Fruit fly (Drosophila melanogaster) whole organism: Measurements from ENCODE around the gene Cyp18a1.
A peak's percentile ranks its signal among the peaks of the same experiment; 100 is the strongest.

ENCODE experiments used
- CG8478 ChIP-seq: fragments of >200 bp; optimal IDR thresholded peaks from 2 replicates; lab custom pipeline; 2018; ENCODE audit warnings: inconsistent platforms
- Dll ChIP-seq: fragments of >200 bp; optimal IDR thresholded peaks from 2 replicates; lab custom pipeline; 2017
- EcR ChIP-seq, 2 experiments: fragments of >200 bp; optimal IDR thresholded peaks; 2 replicates each; lab custom pipeline; 2017; ENCODE audit warnings: missing biosample characterization in 2 of 2, missing genetic modification characterization in 2 of 2, missing genetic modification reagents in 2 of 2
- pan ChIP-seq: fragments of >200 bp; optimal IDR thresholded peaks from 2 replicates; lab custom pipeline; 2017
- psq ChIP-seq: fragments of >200 bp; optimal IDR thresholded peaks from 2 replicates; lab custom pipeline; 2017
- usp ChIP-seq: fragments of >200 bp; optimal IDR thresholded peaks from 2 replicates; lab custom pipeline; 2017; ENCODE audit warnings: missing biosample characterization, missing genetic modification characterization, mixed read lengths

Gene Cyp18a1

DNA sequence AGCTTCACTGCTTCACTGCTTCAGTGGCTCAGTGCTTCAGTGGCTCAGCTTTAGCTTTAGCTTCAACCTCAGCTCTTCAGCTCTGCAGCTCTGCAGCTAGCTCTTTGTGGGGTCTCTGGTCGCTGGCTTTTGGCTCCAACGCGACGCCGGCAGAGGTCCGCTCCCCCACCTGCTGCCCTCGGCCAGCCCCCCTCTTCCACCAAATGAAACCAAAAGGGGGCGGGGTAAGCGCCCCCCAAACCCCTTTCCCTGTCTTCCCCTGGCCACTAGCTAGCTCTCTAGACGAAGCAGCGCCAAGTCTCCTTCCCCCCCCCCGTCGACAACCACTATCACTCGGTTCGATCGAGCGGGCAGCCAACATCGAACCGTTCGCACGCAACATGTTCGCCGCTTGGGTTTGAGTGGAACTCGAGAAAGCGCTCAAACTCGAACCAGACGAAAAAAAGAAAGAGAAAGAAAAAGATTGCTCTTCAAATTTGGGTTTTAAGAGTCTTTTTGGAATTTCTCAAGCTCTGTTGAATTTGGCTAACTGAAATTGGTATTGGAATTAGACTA is at the start of gene Cyp18a1:
TSS of gene Cyp18a1 (minus strand) at position 95 of the 555 bp plus-strand sequence.
- no peak for TF ChIP-seq psq
- no peak for TF ChIP-seq usp (GFP tag; lab: Kevin White, UChicago)
- TF ChIP-seq CG8478 (lab: Kevin White, UChicago), result no peak

DNA sequence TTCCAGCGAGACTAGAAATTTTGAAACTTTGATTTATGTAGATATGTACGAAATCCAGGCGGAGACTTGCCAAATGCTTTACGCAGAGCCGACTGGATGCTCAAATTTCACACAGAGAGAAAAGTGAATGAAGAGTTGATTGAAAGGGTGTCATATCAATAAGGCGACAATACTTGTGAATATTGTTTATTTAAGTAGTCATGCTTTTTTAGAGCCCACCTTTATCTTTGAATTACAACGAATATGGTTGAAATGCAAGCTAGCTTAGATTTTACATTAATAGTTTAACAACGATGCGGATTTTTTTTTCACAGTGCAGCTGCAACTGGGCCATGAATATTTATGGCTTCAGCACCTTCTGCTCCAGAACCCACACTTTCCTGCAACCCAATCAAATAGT is 47.0 kb upstream of the Cyp18a1 start, which contains the start of gene CG6873:
TSS of gene CG6873 (minus strand) at position 101 of the 400 bp plus-strand sequence.
- no peak for TF ChIP-seq pan (lab: Kevin White, UChicago)
- no peak for TF ChIP-seq psq
- no peak for TF ChIP-seq Dll
- TF ChIP-seq CG8478 (lab: Kevin White, UChicago), result no peak
- no peak for TF ChIP-seq usp (GFP tag; lab: Kevin White, UChicago)
- TF ChIP-seq EcR (GFP tag; optimal IDR thresholded peaks at IDR 0.05; lab: Kevin White, UChicago), result no peak

DNA sequence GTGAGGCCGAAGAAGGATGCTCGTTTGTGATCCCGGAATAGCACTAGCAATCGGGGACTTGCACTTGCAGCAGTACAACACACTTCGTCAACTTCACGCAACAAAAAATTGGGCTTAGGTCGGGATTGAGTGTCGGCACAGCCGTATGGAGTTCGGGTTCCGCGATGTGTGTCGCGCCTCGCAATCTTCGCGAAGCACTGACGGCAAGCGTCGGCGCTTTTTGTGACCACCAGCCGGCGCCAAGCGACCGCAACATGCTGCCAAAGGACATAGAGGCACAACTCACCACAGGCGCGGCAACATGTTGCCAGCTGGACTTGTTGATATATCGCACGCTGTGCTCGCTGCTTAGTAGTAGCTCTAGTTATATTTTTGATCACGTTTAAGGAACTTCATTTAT is 33.4 kb upstream of the Cyp18a1 start, which contains the start of gene CCKLR-17D1:
TSS of gene CCKLR-17D1 (minus strand) at position 303 of the 400 bp plus-strand sequence.
- TF ChIP-seq Dll (no peak), pan (lab: Kevin White, UChicago) (no peak), psq (no peak), EcR (GFP tag; optimal IDR thresholded peaks at IDR 0.05; lab: Kevin White, UChicago) (no peak), CG8478 (lab: Kevin White, UChicago) (no peak), usp (GFP tag; lab: Kevin White, UChicago) (no peak)

DNA sequence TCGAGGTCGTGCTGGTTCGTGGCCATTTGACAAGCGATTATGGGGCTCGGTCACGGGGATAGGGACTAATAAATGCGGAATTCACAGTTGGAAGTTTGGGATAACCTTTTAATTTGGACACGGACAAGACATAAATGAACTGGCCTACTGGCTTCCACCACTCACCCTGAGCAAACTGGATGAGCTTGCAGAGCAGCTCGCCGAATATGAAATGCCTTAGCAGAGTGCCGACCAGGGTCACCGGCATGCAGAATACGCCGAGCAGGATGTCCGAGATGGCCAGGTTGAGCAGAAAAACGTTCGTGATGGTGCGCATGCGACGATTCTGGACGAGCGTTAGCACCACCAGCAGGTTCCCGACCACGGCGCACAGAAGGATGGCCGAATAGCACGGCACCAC is 32.7 kb upstream of the Cyp18a1 start, which contains the start of gene CG42302:
TSS of gene CG42302 (minus strand) at position 101 of the 400 bp plus-strand sequence.
- TF ChIP-seq EcR (GFP tag; optimal IDR thresholded peaks at IDR 0.05; lab: Kevin White, UChicago) (no peak), psq (no peak), CG8478 (lab: Kevin White, UChicago) (no peak), usp (GFP tag; lab: Kevin White, UChicago) (no peak), Dll (no peak)

DNA sequence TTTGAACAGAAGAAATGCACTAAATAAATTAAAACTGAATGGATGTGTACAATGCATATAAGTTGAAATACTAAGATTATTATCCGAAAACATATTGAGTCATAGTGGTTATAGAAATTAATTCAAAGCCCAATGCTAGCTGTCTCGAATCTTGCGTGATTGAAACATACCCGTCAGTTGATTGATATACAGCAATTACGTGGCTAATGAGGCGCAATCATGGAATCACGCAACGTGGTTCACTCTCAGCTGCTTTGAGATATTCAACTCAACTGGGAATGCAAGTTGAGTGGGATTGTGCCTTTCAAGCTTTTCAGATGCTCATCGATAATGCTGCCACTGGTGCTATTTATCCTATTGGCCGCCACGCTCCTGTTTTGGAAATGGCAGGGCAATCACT is 16.7 kb upstream of the Cyp18a1 start, which contains the start of gene Cyp308a1:
TSS of gene Cyp308a1 (plus strand) at position 301 of the 400 bp plus-strand sequence.
- TF ChIP-seq usp (GFP tag; lab: Kevin White, UChicago) (no peak), CG8478 (lab: Kevin White, UChicago) (no peak)

DNA sequence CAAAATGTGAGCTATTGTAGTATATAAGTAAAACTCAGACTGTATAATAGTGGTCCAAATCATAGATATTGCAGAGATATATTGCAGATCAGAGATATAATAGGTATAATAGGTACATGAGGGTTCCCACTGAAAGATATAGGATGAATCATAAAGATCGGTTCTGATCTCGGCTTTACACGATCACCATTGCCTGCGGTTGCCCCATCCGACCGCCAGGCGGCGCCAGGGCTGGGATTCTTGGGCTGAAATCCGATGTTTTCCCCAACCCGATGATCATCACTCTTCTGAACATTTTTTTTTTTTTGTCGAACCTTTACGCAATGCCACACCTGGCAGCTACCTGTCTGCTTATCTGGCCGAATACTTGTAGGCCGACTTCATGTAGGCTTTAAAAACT is 11.0 kb upstream of the Cyp18a1 start:
- TF ChIP-seq Dll (no peak), usp (GFP tag; lab: Kevin White, UChicago) (no peak), psq (no peak), CG8478 (lab: Kevin White, UChicago) (no peak), EcR (GFP tag; optimal IDR thresholded peaks at IDR 0.05; lab: Kevin White, UChicago) (no peak), pan (lab: Kevin White, UChicago) (no peak)

DNA sequence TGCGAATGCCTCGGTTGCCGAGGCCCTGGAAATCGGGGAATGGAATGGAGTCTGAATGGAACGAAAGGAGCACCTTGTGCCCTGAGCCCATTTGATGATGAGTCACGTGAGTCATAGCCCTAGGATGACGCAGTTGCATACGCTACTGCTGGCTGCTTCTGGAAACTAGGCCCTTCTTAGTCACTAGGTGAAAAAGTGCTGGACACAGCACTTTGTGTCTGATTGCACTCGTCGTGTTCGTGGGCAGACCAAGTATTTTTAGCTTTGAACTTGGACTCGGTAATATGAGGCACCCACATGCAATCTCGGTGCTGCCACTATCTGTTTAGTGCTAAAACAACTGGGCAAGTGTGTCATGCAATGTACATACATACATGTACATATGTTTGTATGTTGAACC is 9.4 kb upstream of the Cyp18a1 start:
- TF ChIP-seq psq (no peak), CG8478 (lab: Kevin White, UChicago) (no peak)

DNA sequence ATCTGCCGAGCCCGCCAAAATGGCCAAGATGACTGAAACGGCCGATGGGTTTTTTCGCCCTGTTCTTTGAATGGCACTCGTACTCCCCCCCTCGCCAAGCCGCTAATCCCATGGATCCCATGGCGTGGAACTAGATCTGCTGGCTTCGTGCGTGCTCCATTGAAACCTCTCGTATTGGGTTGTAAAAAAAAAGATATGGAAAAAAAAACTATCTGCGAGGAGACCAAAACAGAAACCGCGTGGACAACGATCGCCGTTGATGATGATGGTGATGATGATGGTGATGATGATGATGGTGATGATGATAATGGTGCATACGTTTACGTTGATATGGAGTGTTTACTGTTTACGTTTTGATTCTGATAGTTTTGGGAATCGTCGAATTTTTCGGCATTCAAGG is 8.9 kb upstream of the Cyp18a1 start:
- TF ChIP-seq EcR (GFP tag; optimal IDR thresholded peaks at IDR 0.05; lab: Kevin White, UChicago) (no peak), pan (lab: Kevin White, UChicago) (no peak), usp (GFP tag; lab: Kevin White, UChicago) (no peak), Dll (no peak)

DNA sequence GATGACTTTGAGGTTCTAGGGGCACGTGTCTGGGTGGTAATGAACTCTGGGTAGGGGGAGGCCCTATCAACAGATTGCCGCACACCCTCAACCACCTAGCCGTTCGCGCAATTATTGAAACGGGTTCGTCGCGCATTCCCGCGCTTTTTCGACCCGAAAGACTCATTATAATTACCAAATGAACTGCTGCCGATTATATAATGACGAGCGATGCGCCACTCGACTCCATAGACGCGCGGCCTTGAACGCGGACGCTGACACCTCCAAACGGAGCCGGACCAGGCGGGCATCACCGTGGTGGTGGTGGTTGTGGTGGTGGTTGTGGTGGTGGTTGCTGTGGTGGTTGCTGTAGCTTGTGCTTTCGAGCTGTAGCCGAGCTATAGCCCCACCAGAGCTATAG is 7.7 kb upstream of the Cyp18a1 start:
- TF ChIP-seq pan (lab: Kevin White, UChicago) (no peak), EcR (GFP tag; optimal IDR thresholded peaks at IDR 0.05; lab: Kevin White, UChicago) (no peak), CG8478 (lab: Kevin White, UChicago) (no peak), psq (no peak), Dll (no peak), usp (GFP tag; lab: Kevin White, UChicago) (no peak)

DNA sequence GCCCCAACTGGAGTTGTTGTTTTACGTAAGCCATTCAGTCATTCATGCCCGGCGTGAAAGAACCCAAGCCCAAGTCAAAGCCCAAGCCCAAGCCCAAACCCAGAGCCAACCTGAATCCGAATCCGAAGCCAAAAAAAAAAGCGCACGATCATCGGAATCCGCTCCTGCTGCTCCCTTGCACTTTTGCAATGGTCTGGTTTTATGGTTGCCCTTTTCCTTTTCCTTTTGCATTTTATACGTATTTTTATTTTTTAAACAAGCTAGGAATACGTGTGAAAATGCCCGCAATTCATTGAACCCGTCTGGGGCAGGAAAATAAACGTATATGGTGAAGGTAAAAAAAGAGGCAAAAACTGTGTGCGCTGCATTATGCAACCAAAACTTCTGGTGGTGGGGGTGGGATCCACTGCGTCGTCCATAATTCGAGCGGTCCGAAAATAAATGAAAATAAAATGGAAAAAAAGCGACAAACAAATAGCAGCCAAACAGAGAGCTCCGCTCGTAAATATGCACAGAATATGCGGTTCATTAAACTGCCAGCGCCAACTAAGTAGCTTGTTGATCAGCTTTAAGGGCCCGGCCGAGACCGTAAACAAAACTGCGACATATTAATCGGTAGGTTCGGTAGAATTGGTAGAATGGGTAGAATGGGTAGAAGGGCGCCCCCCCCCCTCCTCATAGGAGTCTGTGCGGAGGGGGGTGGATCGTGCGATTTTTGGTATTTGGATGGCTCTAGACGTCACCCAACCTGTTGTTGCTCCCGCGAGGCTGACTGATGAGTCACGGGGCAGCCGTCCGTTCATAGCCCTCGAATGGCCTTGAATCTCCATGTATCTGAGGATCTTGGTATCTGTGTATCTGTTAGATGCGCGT is 6.7 kb upstream of the Cyp18a1 start:
- TF ChIP-seq CG8478 (lab: Kevin White, UChicago) (no peak), pan (lab: Kevin White, UChicago) (no peak), Dll (no peak), EcR (GFP tag; optimal IDR thresholded peaks at IDR 0.05; lab: Kevin White, UChicago) (no peak), usp (GFP tag; lab: Kevin White, UChicago) (no peak), psq (no peak)

DNA sequence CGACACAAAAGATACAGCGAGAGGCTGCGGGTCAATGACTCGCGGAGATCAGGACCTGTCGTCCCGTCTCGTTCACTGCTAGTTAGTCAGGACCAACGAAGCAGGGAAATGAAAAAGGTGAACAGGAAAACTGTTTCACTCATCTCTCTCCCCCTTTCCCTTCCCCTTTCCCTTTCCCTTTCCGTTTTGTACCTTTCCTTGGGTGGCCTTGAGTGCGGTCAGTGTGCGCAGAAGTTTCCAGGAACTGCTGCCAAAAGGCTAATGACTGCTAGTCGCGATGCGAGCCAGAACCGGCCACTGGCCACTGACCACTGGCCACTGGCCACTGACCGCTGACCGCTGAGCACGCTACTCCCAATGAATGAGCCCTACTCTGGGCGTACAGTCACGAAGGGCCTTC is 2.8 kb upstream of the Cyp18a1 start:
- TF ChIP-seq psq (no peak), EcR (GFP tag; optimal IDR thresholded peaks at IDR 0.05; lab: Kevin White, UChicago) (peak in 1 of 2 experiments; percentile 50)

DNA sequence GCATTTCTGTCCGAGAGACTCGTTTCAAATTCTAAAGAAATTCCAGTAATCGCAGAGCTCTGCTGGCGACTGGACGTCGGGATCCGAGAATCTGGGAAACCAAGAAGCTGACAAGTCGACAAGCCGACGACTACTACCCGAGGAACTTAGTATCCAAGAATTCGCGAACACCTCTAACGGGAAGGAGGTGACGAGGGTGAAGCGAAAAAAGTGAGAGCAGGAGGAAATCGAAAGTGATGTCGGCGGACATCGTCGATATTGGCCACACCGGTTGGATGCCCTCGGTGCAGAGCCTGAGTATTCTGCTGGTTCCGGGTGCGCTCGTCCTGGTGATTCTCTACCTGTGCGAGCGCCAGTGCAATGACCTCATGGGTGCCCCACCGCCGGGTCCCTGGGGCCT is 7.1 kb downstream of the Cyp18a1 start, which contains the start of gene phtm:
TSS of gene phtm (plus strand) at position 41 of the 400 bp plus-strand sequence.
- TF ChIP-seq pan (lab: Kevin White, UChicago) (no peak), CG8478 (lab: Kevin White, UChicago) (no peak), EcR (GFP tag; optimal IDR thresholded peaks at IDR 0.05; lab: Kevin White, UChicago) (no peak), usp (GFP tag; lab: Kevin White, UChicago) (no peak), Dll (no peak), psq (no peak)
